Fruit fly (Drosophila melanogaster): ENCODE data around the gene Ufsp2.

Ufsp2 gene

dm6 chr3L:15624097-15624496 is 47.7 kb downstream of the Ufsp2 start:
- no peak for TF ChIP-seq bab1 (GFP tag; optimal IDR thresholded peaks at IDR 0.05)
- TF ChIP-seq pad (GFP tag; optimal IDR thresholded peaks at IDR 0.05) = no peak
- no peak for TF ChIP-seq Mnt (GFP tag; optimal IDR thresholded peaks at IDR 0.05)
- no peak for TF ChIP-seq CG5204 (GFP tag; optimal IDR thresholded peaks at IDR 0.05)
- no peak for TF ChIP-seq Crg-1 (GFP tag; optimal IDR thresholded peaks at IDR 0.05)
- no peak for TF ChIP-seq CG11617 (GFP tag; optimal IDR thresholded peaks at IDR 0.05)
- no peak for TF ChIP-seq Hr96 (GFP tag; optimal IDR thresholded peaks at IDR 0.05)
- no peak for TF ChIP-seq tj (GFP tag; optimal IDR thresholded peaks at IDR 0.05)
- TF ChIP-seq CG1620 (GFP tag; optimal IDR thresholded peaks at IDR 0.05) = no peak
- TF ChIP-seq CG7101 (tag; optimal IDR thresholded peaks at IDR 0.05) = no peak
- no peak for TF ChIP-seq Clk (GFP tag; optimal IDR thresholded peaks at IDR 0.05)
- no peak for TF ChIP-seq CG14711 (tag; optimal IDR thresholded peaks at IDR 0.05)

- TF ChIP-seq Clk (GFP tag; optimal IDR thresholded peaks at IDR 0.05) = no peak
- no peak for TF ChIP-seq CG33017 (tag; optimal IDR thresholded peaks at IDR 0.05)
- TF ChIP-seq tj (GFP tag; optimal IDR thresholded peaks at IDR 0.05) = peak; percentile 68
These were observed 48.7 kb downstream of the Ufsp2 start for dm6 chr3L:15624944-15625610.

dm6 chr3L:15625676-15626414 is 49.5 kb downstream of the Ufsp2 start:
- TF ChIP-seq CG1620 (GFP tag; optimal IDR thresholded peaks at IDR 0.05) (peak; percentile 52), Clk (GFP tag; optimal IDR thresholded peaks at IDR 0.05) (peak; percentile 52), Crg-1 (GFP tag; optimal IDR thresholded peaks at IDR 0.05) (no peak), CG7101 (tag; optimal IDR thresholded peaks at IDR 0.05) (peak; percentile 92), tj (GFP tag; optimal IDR thresholded peaks at IDR 0.05) (peak; percentile 65), toe (GFP tag; optimal IDR thresholded peaks at IDR 0.05) (peak; percentile 47), CG5204 (GFP tag; optimal IDR thresholded peaks at IDR 0.05) (peak; percentile 82), ovo (GFP tag; optimal IDR thresholded peaks at IDR 0.05) (peak; percentile 57), bab1 (GFP tag; optimal IDR thresholded peaks at IDR 0.05) (peak; percentile 95), pad (GFP tag; optimal IDR thresholded peaks at IDR 0.05) (peak; percentile 77), CG7045 (GFP tag; optimal IDR thresholded peaks at IDR 0.05) (peak; percentile 86), Hr96 (GFP tag; optimal IDR thresholded peaks at IDR 0.05) (peak; percentile 22), cic (GFP tag; optimal IDR thresholded peaks at IDR 0.05) (no peak), cnc (optimal IDR thresholded peaks at IDR 0.05) (no peak), CG12768 (GFP tag; optimal IDR thresholded peaks at IDR 0.05) (peak; percentile 75), CG14711 (tag; optimal IDR thresholded peaks at IDR 0.05) (peak; percentile 88), Mnt (GFP tag; optimal IDR thresholded peaks at IDR 0.05) (peak; percentile 51), kay (GFP tag; ENCODE audit: borderline replicate concordance) (peak; percentile 75), CG33017 (tag; optimal IDR thresholded peaks at IDR 0.05) (peak; percentile 93), CG11617 (GFP tag; optimal IDR thresholded peaks at IDR 0.05) (peak; percentile 93)

DNA sequence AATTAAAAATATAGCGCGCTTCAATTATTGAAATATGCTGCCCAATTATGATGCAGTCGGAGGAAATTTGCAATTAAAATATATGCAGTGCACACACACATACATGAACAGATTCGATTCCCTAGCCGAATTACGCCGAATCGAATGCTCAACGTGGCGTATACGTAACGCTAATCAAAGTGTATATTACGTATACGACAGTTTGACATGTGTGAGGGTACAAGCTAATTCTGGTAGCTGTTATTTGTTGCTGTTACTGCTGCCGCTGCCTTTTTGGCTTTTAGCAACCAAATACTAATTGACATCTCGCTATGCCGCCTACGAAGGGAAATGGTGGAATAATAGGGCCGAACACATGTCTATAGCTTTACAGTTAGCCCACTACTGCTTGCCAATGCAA is 50.9 kb downstream of the Ufsp2 start:
- TF ChIP-seq kay (GFP tag; ENCODE audit: borderline replicate concordance) (peak; percentile 61), pad (GFP tag; optimal IDR thresholded peaks at IDR 0.05) (no peak), cnc (optimal IDR thresholded peaks at IDR 0.05) (no peak), tj (GFP tag; optimal IDR thresholded peaks at IDR 0.05) (no peak)

All from whole organism, adult.